Fruit fly (Drosophila melanogaster) whole organism, adult: Measurements from ENCODE around the gene CG32640.

Experiments
- CG11617 ChIP-seq: fragments of 200-800 bp; sonication (Bioruptor generic); optimal IDR thresholded peaks from 2 replicates; lab custom pipeline; 2017; ENCODE audit warnings: mild to moderate bottlenecking, missing biosample characterization, missing genetic modification reagents, missing genetic modification characterization
- CG12768 ChIP-seq: fragments of 200-800 bp; sonication (Bioruptor generic); optimal IDR thresholded peaks from 2 replicates; lab custom pipeline; 2017; ENCODE audit warnings: missing biosample characterization, missing genetic modification characterization, mild to moderate bottlenecking, moderate library complexity, missing genetic modification reagents
- CG14711 ChIP-seq: fragments of 200-800 bp; sonication (Bioruptor generic); optimal IDR thresholded peaks from 2 replicates; lab custom pipeline; 2018; ENCODE audit warnings: missing biosample characterization, mild to moderate bottlenecking, missing genetic modification characterization, moderate library complexity
- CG1620 ChIP-seq: fragments of 200-800 bp; sonication (Bioruptor generic); optimal IDR thresholded peaks from 2 replicates; lab custom pipeline; 2016; ENCODE audit warnings: missing biosample characterization, missing genetic modification characterization
- CG33017 ChIP-seq: fragments of 200-800 bp; sonication (Bioruptor generic); optimal IDR thresholded peaks from 2 replicates; lab custom pipeline; 2018; ENCODE audit warnings: missing biosample characterization, mild to moderate bottlenecking, missing genetic modification characterization, moderate library complexity
- CG5204 ChIP-seq: fragments of 200-800 bp; sonication (Bioruptor generic); optimal IDR thresholded peaks from 2 replicates; lab custom pipeline; 2016; ENCODE audit warnings: missing biosample characterization, missing genetic modification characterization
- CG7045 ChIP-seq: fragments of 200-800 bp; sonication (Bioruptor generic); optimal IDR thresholded peaks from 2 replicates; lab custom pipeline; 2017; ENCODE audit warnings: missing biosample characterization, mild to moderate bottlenecking, missing genetic modification characterization
- CG7101 ChIP-seq: fragments of 200-800 bp; sonication (Bioruptor generic); optimal IDR thresholded peaks from 2 replicates; lab custom pipeline; 2018; ENCODE audit warnings: missing biosample characterization, mild to moderate bottlenecking, missing genetic modification characterization, moderate library complexity
- Clk ChIP-seq: fragments of 200-800 bp; sonication (Bioruptor generic); optimal IDR thresholded peaks from 2 replicates; lab custom pipeline; 2017; ENCODE audit warnings: missing biosample characterization, missing genetic modification characterization
- Crg-1 ChIP-seq: fragments of 200-800 bp; sonication (Bioruptor generic); optimal IDR thresholded peaks from 2 replicates; lab custom pipeline; 2016; ENCODE audit warnings: missing biosample characterization, missing genetic modification characterization
- Hr96 ChIP-seq: fragments of 200-800 bp; sonication (Bioruptor generic); optimal IDR thresholded peaks from 2 replicates; lab custom pipeline; 2016; ENCODE audit warnings: missing biosample characterization, missing genetic modification characterization
- Mnt ChIP-seq: fragments of 200-800 bp; sonication (Bioruptor generic); optimal IDR thresholded peaks from 2 replicates; lab custom pipeline; 2016; ENCODE audit warnings: missing biosample characterization, mild to moderate bottlenecking, missing genetic modification characterization
- bab1 ChIP-seq: fragments of 200-800 bp; sonication (Bioruptor generic); optimal IDR thresholded peaks from 3 replicates; lab custom pipeline; 2019; ENCODE audit warnings: missing biosample characterization, mild to moderate bottlenecking, missing genetic modification characterization, moderate library complexity
- cic ChIP-seq: fragments of 200-800 bp; sonication (Bioruptor generic); optimal IDR thresholded peaks from 2 replicates; lab custom pipeline; 2017; ENCODE audit warnings: missing biosample characterization, mild to moderate bottlenecking, missing genetic modification characterization, moderate library complexity
- cnc ChIP-seq, 2 experiments: fragments of >200 bp; optimal IDR thresholded peaks; 2 replicates each; lab custom pipeline; 2017
- kay ChIP-seq: fragments of 200-800 bp; sonication (Bioruptor generic); peaks from one replicate; lab custom pipeline; 2016; ENCODE audit warnings: missing biosample characterization, missing genetic modification characterization, borderline replicate concordance
- ovo ChIP-seq: fragments of 200-800 bp; sonication (Bioruptor generic); optimal IDR thresholded peaks from 2 replicates; lab custom pipeline; 2016; ENCODE audit warnings: missing biosample characterization, missing genetic modification characterization
- pad ChIP-seq: fragments of 200-800 bp; sonication (Bioruptor generic); optimal IDR thresholded peaks from 3 replicates; lab custom pipeline; 2017; ENCODE audit warnings: missing biosample characterization, missing genetic modification characterization, mild to moderate bottlenecking, moderate library complexity, missing genetic modification reagents
- tj ChIP-seq: fragments of 200-800 bp; sonication (Bioruptor generic); optimal IDR thresholded peaks from 3 replicates; lab custom pipeline; 2017; ENCODE audit warnings: missing biosample characterization, mild to moderate bottlenecking, missing genetic modification characterization, moderate library complexity
- toe ChIP-seq: fragments of 200-800 bp; sonication (Bioruptor generic); optimal IDR thresholded peaks from 2 replicates; lab custom pipeline; 2016; ENCODE audit warnings: missing biosample characterization, missing genetic modification characterization

CG32640 gene

DNA sequence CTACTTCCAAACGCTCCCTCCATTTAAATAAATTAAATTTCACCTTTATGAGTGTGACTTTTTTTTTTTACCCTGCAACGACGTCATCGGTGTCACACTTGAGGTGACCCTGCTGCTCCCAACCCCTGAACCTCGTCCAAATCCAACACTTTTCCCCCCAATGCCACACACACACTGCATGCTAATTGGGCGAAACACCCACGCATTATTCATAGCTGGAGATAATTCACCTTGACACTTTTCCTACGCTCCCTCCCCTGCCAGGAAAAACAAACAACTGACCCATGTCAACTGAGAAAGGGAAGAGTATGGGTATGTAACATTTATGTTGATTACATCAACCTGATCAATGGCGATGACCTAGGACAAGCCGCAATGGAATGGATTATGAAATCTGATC, 41.5 kb downstream of the CG32640 start:
- TF ChIP-seq pad (GFP tag; lab: Kevin White, UChicago), result no peak
- no peak for TF ChIP-seq CG33017
- no peak for TF ChIP-seq CG1620 (GFP tag; lab: Kevin White, UChicago)
- no peak for TF ChIP-seq toe (GFP tag; lab: Kevin White, UChicago)
- TF ChIP-seq Clk (GFP tag; lab: Kevin White, UChicago), result no peak
- TF ChIP-seq ovo (GFP tag; lab: Kevin White, UChicago), result no peak
- TF ChIP-seq CG14711 (tag; lab: Kevin White, UChicago), result no peak
- TF ChIP-seq tj, result no peak
- TF ChIP-seq cic, result no peak
- TF ChIP-seq cnc (optimal IDR thresholded peaks at IDR 0.05; lab: Kevin White, UChicago), result no peak
- TF ChIP-seq CG7045 (GFP tag; lab: Kevin White, UChicago), result no peak
- no peak for TF ChIP-seq Mnt (GFP tag; lab: Kevin White, UChicago)
- no peak for TF ChIP-seq kay (GFP tag; lab: Kevin White, UChicago)
- TF ChIP-seq CG11617 (GFP tag; lab: Kevin White, UChicago), result no peak
- no peak for TF ChIP-seq Hr96 (GFP tag; lab: Kevin White, UChicago)
- TF ChIP-seq CG5204 (GFP tag; lab: Kevin White, UChicago), result no peak
- TF ChIP-seq CG7101 (tag; lab: Kevin White, UChicago), result no peak

dm6 chrX:13220418-13220817, 42.6 kb downstream of the CG32640 start:
- TF ChIP-seq kay (GFP tag; lab: Kevin White, UChicago), result peak; percentile 61
- TF ChIP-seq Crg-1 (GFP tag; lab: Kevin White, UChicago), result no peak
- no peak for TF ChIP-seq cic

- no peak for TF ChIP-seq bab1 (GFP tag; lab: Kevin White, UChicago)
- TF ChIP-seq pad (GFP tag; lab: Kevin White, UChicago), result no peak
- TF ChIP-seq toe (GFP tag; lab: Kevin White, UChicago), result no peak
- no peak for TF ChIP-seq cic
- no peak for TF ChIP-seq CG33017
- TF ChIP-seq CG1620 (GFP tag; lab: Kevin White, UChicago), result no peak
- TF ChIP-seq CG11617 (GFP tag; lab: Kevin White, UChicago), result no peak
- no peak for TF ChIP-seq ovo (GFP tag; lab: Kevin White, UChicago)
- TF ChIP-seq CG12768 (GFP tag; lab: Kevin White, UChicago), result no peak
- no peak for TF ChIP-seq Clk (GFP tag; lab: Kevin White, UChicago)
- no peak for TF ChIP-seq tj
These were observed 43.5 kb downstream of the CG32640 start for dm6 chrX:13221311-13221710.

DNA sequence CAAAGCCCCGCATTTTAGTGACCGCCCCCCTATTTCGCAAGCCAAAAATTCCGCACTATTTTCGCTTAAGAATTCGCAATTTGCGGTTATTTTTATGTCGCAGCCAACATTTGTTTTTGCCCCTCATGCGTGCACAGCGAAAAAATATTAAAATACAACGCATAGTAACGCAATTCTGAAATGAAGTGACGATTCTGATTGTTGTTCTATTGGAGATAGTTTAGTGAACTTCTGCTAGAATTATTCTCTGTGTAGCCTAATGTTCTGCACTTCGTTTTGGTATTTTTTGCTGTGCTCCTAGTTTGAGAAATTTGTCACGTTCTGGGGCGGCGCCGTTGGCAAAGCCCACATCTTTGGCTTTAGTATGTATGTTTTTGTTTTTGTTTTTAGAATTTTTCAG, 44.0 kb downstream of the CG32640 start:
- TF ChIP-seq bab1 (GFP tag; lab: Kevin White, UChicago), result peak; percentile 7
- no peak for TF ChIP-seq CG12768 (GFP tag; lab: Kevin White, UChicago)

DNA sequence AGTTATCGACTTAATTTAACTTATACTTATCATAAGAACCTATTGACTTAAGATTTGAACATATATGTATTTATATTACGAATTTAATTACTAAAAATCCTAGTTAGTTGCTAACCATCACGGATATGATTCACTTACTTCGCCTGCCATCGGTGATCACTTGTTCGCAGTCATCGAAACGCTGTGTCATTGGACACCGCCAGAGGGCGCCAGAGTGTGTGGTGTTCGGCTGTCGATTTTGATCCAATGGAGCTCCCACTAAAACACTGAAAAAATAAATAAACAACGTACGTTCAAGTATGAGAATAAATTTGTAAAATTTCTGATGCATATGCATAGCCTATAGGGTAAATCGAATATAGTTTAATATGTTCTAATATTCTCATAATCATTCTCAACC, 47.0 kb downstream of the CG32640 start:
- TF ChIP-seq Mnt (GFP tag; lab: Kevin White, UChicago), result no peak
- TF ChIP-seq Crg-1 (GFP tag; lab: Kevin White, UChicago), result no peak
- no peak for TF ChIP-seq CG11617 (GFP tag; lab: Kevin White, UChicago)
- no peak for TF ChIP-seq CG5204 (GFP tag; lab: Kevin White, UChicago)
- no peak for TF ChIP-seq CG1620 (GFP tag; lab: Kevin White, UChicago)
- no peak for TF ChIP-seq bab1 (GFP tag; lab: Kevin White, UChicago)
- no peak for TF ChIP-seq CG12768 (GFP tag; lab: Kevin White, UChicago)
- no peak for TF ChIP-seq toe (GFP tag; lab: Kevin White, UChicago)
- TF ChIP-seq ovo (GFP tag; lab: Kevin White, UChicago), result no peak
- TF ChIP-seq Clk (GFP tag; lab: Kevin White, UChicago), result no peak
- no peak for TF ChIP-seq cnc (optimal IDR thresholded peaks at IDR 0.05; lab: Kevin White, UChicago)
- TF ChIP-seq CG14711 (tag; lab: Kevin White, UChicago), result no peak
- TF ChIP-seq Hr96 (GFP tag; lab: Kevin White, UChicago), result no peak

DNA sequence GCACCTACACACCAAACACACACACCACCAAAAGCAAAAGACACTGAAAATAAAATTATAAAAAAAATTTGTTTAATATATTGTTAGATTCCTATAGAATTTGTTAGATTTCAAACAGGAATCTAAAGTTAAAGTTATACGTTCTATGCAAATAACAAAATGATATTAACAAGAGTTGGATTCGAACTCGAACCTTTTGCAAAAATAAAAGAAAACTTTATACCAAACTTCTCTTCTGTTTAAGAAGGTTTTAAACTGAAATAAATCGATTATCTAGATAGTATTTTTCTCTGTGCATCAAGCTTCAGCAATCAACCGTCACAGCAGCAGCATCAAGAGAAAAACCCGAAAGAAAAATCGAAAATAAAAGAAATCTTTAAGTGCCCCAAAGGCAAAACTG, 48.7 kb downstream of the CG32640 start:
- TF ChIP-seq Clk (GFP tag; lab: Kevin White, UChicago), result no peak
- no peak for TF ChIP-seq bab1 (GFP tag; lab: Kevin White, UChicago)
- no peak for TF ChIP-seq Crg-1 (GFP tag; lab: Kevin White, UChicago)
- no peak for TF ChIP-seq CG1620 (GFP tag; lab: Kevin White, UChicago)
- TF ChIP-seq Hr96 (GFP tag; lab: Kevin White, UChicago), result no peak
- TF ChIP-seq kay (GFP tag; lab: Kevin White, UChicago), result no peak
- TF ChIP-seq Mnt (GFP tag; lab: Kevin White, UChicago), result no peak
- no peak for TF ChIP-seq CG7045 (GFP tag; lab: Kevin White, UChicago)
- no peak for TF ChIP-seq cnc (optimal IDR thresholded peaks at IDR 0.05; lab: Kevin White, UChicago)

dm6 chrX:13227505-13228207, 49.9 kb downstream of the CG32640 start:
- TF ChIP-seq tj (no peak), CG11617 (GFP tag; lab: Kevin White, UChicago) (no peak), pad (GFP tag; lab: Kevin White, UChicago) (no peak), cnc (optimal IDR thresholded peaks at IDR 0.05; lab: Kevin White, UChicago) (no peak), Hr96 (GFP tag; lab: Kevin White, UChicago) (no peak), Clk (GFP tag; lab: Kevin White, UChicago) (no peak)
